Worm (Caenorhabditis elegans) whole organism, young adult: Measurements from ENCODE around the gene his-70.

Source experiments
- B0035.1 ChIP-seq: sonication (generic microtip); optimal IDR thresholded peaks from 2 replicates; lab custom pipeline; 2016; ENCODE audit warnings: missing genetic modification characterization, mild to moderate bottlenecking, missing compliant biosample characterization, missing genotype, missing genetic modification reagents
- B0336.3 ChIP-seq: fragments of 200-800 bp; sonication (Bioruptor generic); IDR thresholded peaks from 2 replicates; pipeline ENCODE4 v1.3.6; 2022; ENCODE audit warnings: missing genetic modification characterization, missing compliant biosample characterization
- C17E4.6 ChIP-seq: fragments of 200-800 bp; sonication (Bioruptor generic); IDR thresholded peaks from 2 replicates; pipeline ENCODE4 v1.3.6; 2022; ENCODE audit warnings: missing genetic modification reagents, missing genetic modification characterization, missing compliant biosample characterization
- F10E7.11 ChIP-seq: sonication (generic microtip); optimal IDR thresholded peaks from 2 replicates; lab custom pipeline; 2017; ENCODE audit warnings: mild to moderate bottlenecking, missing genetic modification characterization, moderate library complexity, missing compliant biosample characterization
- F33H1.4 ChIP-seq: fragments of 200-800 bp; sonication (Bioruptor generic); IDR thresholded peaks from 2 replicates; pipeline ENCODE4 v1.3.6; 2022; ENCODE audit warnings: missing genetic modification reagents, missing genetic modification characterization, missing compliant biosample characterization
- F37B4.10 ChIP-seq: fragments of 200-800 bp; sonication (Bioruptor generic); IDR thresholded peaks from 2 replicates; pipeline ENCODE4 v1.3.6; 2022; ENCODE audit warnings: missing genetic modification characterization, missing compliant biosample characterization
- F49E8.2 ChIP-seq: sonication (generic microtip); optimal IDR thresholded peaks from 3 replicates; lab custom pipeline; 2017; ENCODE audit warnings: missing genetic modification characterization, mild to moderate bottlenecking, missing compliant biosample characterization, antibody characterized with exemption, moderate library complexity; ENCODE audit not compliant: insufficient read depth
- F57A8.1 ChIP-seq: fragments of 200-800 bp; sonication (Bioruptor generic); optimal IDR thresholded peaks from 2 replicates; lab custom pipeline; 2018; ENCODE audit warnings: mild to moderate bottlenecking, missing genetic modification characterization, moderate library complexity, missing compliant biosample characterization
- F57C9.4 ChIP-seq: sonication (generic microtip); optimal IDR thresholded peaks from 2 replicates; lab custom pipeline; 2017; ENCODE audit warnings: mild to moderate bottlenecking, missing genetic modification characterization, missing compliant biosample characterization
- K12H6.12 ChIP-seq: fragments of 200-800 bp; sonication (Bioruptor generic); optimal IDR thresholded peaks from 2 replicates; lab custom pipeline; 2018; ENCODE audit warnings: mild to moderate bottlenecking, missing genetic modification characterization, missing compliant biosample characterization
- Y56A3A.18 ChIP-seq: fragments of 200-800 bp; sonication (Bioruptor generic); IDR thresholded peaks from 2 replicates; pipeline ENCODE4 v1.3.6; 2022; ENCODE audit warnings: missing genetic modification reagents, missing genetic modification characterization, missing compliant biosample characterization
- Y79H2A.3 ChIP-seq: fragments of 200-800 bp; sonication (Bioruptor generic); conservative IDR thresholded peaks from 2 replicates; pipeline ENCODE4 v1.3.6; 2022; ENCODE audit warnings: missing genetic modification reagents, missing genetic modification characterization, missing compliant biosample characterization
- ZK185.1 ChIP-seq: sonication (generic microtip); optimal IDR thresholded peaks from 2 replicates; lab custom pipeline; 2016; ENCODE audit warnings: mild to moderate bottlenecking, missing genetic modification characterization, missing compliant biosample characterization; ENCODE audit not compliant: poor library complexity, severe bottlenecking
- aptf-3 ChIP-seq: fragments of 200-800 bp; sonication (Bioruptor generic); IDR thresholded peaks from 2 replicates; pipeline ENCODE4 v1.3.6; 2022; ENCODE audit warnings: missing genetic modification characterization, missing compliant biosample characterization
- attf-5 ChIP-seq: fragments of 200-800 bp; sonication (Bioruptor generic); optimal IDR thresholded peaks from 2 replicates; lab custom pipeline; 2018; ENCODE audit warnings: mild to moderate bottlenecking, missing genetic modification characterization, missing compliant biosample characterization
- bed-2 ChIP-seq: fragments of 200-800 bp; sonication (Bioruptor generic); IDR thresholded peaks from 2 replicates; pipeline ENCODE4 v1.3.6; 2022; ENCODE audit warnings: missing genetic modification reagents, missing genetic modification characterization, missing compliant biosample characterization
- cebp-1 ChIP-seq, 2 experiments: fragments of 200-800 bp in 1 of 2; sonication (Bioruptor generic) in 1 of 2; sonication (generic microtip) in 1 of 2; IDR thresholded peaks in 1 of 2; optimal IDR thresholded peaks in 1 of 2; 2 replicates each; pipeline versions ENCODE4 v1.3.6 to Lab custom; 2017 to 2022; ENCODE audit warnings: missing compliant biosample characterization in 2 of 2, missing genetic modification characterization in 2 of 2, mild to moderate bottlenecking in 1 of 2, missing genetic modification reagents in 1 of 2, moderate library complexity in 1 of 2
- ceh-79 ChIP-seq: sonication (generic microtip); optimal IDR thresholded peaks from 2 replicates; lab custom pipeline; 2017; ENCODE audit warnings: mild to moderate bottlenecking, missing genetic modification characterization, missing compliant biosample characterization
- ceh-91 ChIP-seq: fragments of 200-800 bp; sonication (Bioruptor generic); IDR thresholded peaks from 2 replicates; pipeline ENCODE4 v1.3.6; 2022; ENCODE audit warnings: missing genetic modification reagents, missing genetic modification characterization, missing compliant biosample characterization
- dox-1 ChIP-seq: fragments of 200-800 bp; sonication (Bioruptor generic); IDR thresholded peaks from 2 replicates; pipeline ENCODE4 v1.3.6; 2022; ENCODE audit warnings: missing genetic modification reagents, missing genetic modification characterization, missing compliant biosample characterization
- efl-1 ChIP-seq: fragments of 150-350 bp; optimal IDR thresholded peaks from 2 replicates; lab custom pipeline; 2014; ENCODE audit warnings: missing biosample characterization, missing genetic modification reagents, missing genetic modification characterization
- egl-44 ChIP-seq: fragments of 200-800 bp; sonication (Bioruptor generic); IDR thresholded peaks from 2 replicates; pipeline ENCODE4 v1.3.6; 2022; ENCODE audit warnings: missing genetic modification reagents, missing genetic modification characterization, missing compliant biosample characterization
- egrh-3 ChIP-seq: fragments of 200-800 bp; sonication (Bioruptor generic); IDR thresholded peaks from 2 replicates; pipeline ENCODE4 v1.3.6; 2022; ENCODE audit warnings: missing genetic modification reagents, missing genetic modification characterization, missing compliant biosample characterization
- hlh-26 ChIP-seq: fragments of 200-800 bp; sonication (Bioruptor generic); conservative IDR thresholded peaks from 2 replicates; pipeline ENCODE4 v1.3.6; 2022; ENCODE audit warnings: missing genetic modification reagents, missing genetic modification characterization, missing compliant biosample characterization
- hmg-1.2 ChIP-seq: fragments of 200-800 bp; sonication (Bioruptor generic); IDR thresholded peaks from 2 replicates; pipeline ENCODE4 v1.3.6; 2022; ENCODE audit warnings: missing genetic modification reagents, missing genetic modification characterization, missing compliant biosample characterization
- hrde-1 ChIP-seq: sonication (generic microtip); optimal IDR thresholded peaks from 2 replicates; lab custom pipeline; 2016; ENCODE audit warnings: missing genetic modification characterization, mild to moderate bottlenecking, missing compliant biosample characterization, moderate library complexity, missing genotype, missing genetic modification reagents, borderline replicate concordance
- hsf-1 ChIP-seq: fragments of 200-800 bp; sonication (Bioruptor generic); IDR thresholded peaks from 2 replicates; pipeline ENCODE4 v1.3.6; 2022; ENCODE audit warnings: missing genetic modification reagents, missing genetic modification characterization, missing compliant biosample characterization
- lin-40 ChIP-seq: sonication (generic microtip); optimal IDR thresholded peaks from 2 replicates; lab custom pipeline; 2016; ENCODE audit warnings: missing genetic modification characterization, mild to moderate bottlenecking, missing compliant biosample characterization, missing genotype, missing genetic modification reagents
- lin-54 ChIP-seq: fragments of 200-800 bp; sonication (Bioruptor generic); optimal IDR thresholded peaks from 2 replicates; lab custom pipeline; 2018; ENCODE audit warnings: mild to moderate bottlenecking, missing genetic modification characterization, missing compliant biosample characterization
- mcd-1 ChIP-seq: fragments of 200-800 bp; sonication (Bioruptor generic); IDR thresholded peaks from 2 replicates; pipeline ENCODE4 v1.3.6; 2022; ENCODE audit warnings: missing genetic modification reagents, missing genetic modification characterization, missing compliant biosample characterization
- mes-4 ChIP-seq: sonication (generic microtip); optimal IDR thresholded peaks from 2 replicates; lab custom pipeline; 2016; ENCODE audit warnings: missing genotype, missing genetic modification characterization, missing compliant biosample characterization
- mxl-1 ChIP-seq: sonication (generic microtip); optimal IDR thresholded peaks from 2 replicates; lab custom pipeline; 2016; ENCODE audit warnings: missing genetic modification characterization, missing compliant biosample characterization
- nfya-2 ChIP-seq: fragments of 200-800 bp; sonication (Bioruptor generic); IDR thresholded peaks from 2 replicates; pipeline ENCODE4 v1.3.6; 2022; ENCODE audit warnings: missing genetic modification reagents, missing genetic modification characterization, missing compliant biosample characterization
- nhr-27 ChIP-seq: fragments of 200-800 bp; sonication (Bioruptor generic); optimal IDR thresholded peaks from 2 replicates; lab custom pipeline; 2018; ENCODE audit warnings: mild to moderate bottlenecking, missing genetic modification characterization, moderate library complexity, missing compliant biosample characterization
- nhr-80 ChIP-seq: sonication (generic microtip); optimal IDR thresholded peaks from 2 replicates; lab custom pipeline; 2016; ENCODE audit warnings: missing genetic modification characterization, missing compliant biosample characterization
- repo-1 ChIP-seq: sonication (generic microtip); optimal IDR thresholded peaks from 2 replicates; lab custom pipeline; 2017; ENCODE audit warnings: mild to moderate bottlenecking, missing genetic modification characterization, missing compliant biosample characterization
- sdz-38 ChIP-seq: sonication (generic microtip); optimal IDR thresholded peaks from 2 replicates; lab custom pipeline; 2016; ENCODE audit warnings: missing genotype, missing genetic modification characterization, missing compliant biosample characterization
- sptf-2 ChIP-seq: fragments of 200-800 bp; sonication (Bioruptor generic); optimal IDR thresholded peaks from 2 replicates; lab custom pipeline; 2018; ENCODE audit warnings: mild to moderate bottlenecking, missing genetic modification characterization, missing compliant biosample characterization
- tbx-9 ChIP-seq: sonication (generic microtip); optimal IDR thresholded peaks from 2 replicates; lab custom pipeline; 2016; ENCODE audit warnings: borderline replicate concordance, missing genetic modification characterization, inconsistent platforms, missing compliant biosample characterization
- tlf-1 ChIP-seq: fragments of 200-800 bp; sonication (Bioruptor generic); optimal IDR thresholded peaks from 2 replicates; lab custom pipeline; 2018; ENCODE audit warnings: mild to moderate bottlenecking, missing genetic modification characterization, missing compliant biosample characterization
- zfh-2 ChIP-seq: fragments of 200-800 bp; sonication (Bioruptor generic); conservative IDR thresholded peaks from 2 replicates; pipeline ENCODE4 v1.3.6; 2022; ENCODE audit warnings: missing genetic modification reagents, missing genetic modification characterization, missing compliant biosample characterization
- ztf-22 ChIP-seq: fragments of 200-800 bp; sonication (Bioruptor generic); optimal IDR thresholded peaks from 2 replicates; lab custom pipeline; 2018; ENCODE audit warnings: mild to moderate bottlenecking, missing genetic modification characterization, moderate library complexity, missing compliant biosample characterization
- ztf-26 ChIP-seq: sonication (generic microtip); optimal IDR thresholded peaks from 2 replicates; lab custom pipeline; 2017; ENCODE audit warnings: missing genetic modification characterization, missing compliant biosample characterization
- ztf-3 ChIP-seq: fragments of 200-800 bp; sonication (Bioruptor generic); optimal IDR thresholded peaks from 2 replicates; lab custom pipeline; 2018; ENCODE audit warnings: mild to moderate bottlenecking, missing genetic modification characterization, missing compliant biosample characterization

The his-70 gene

ce11 chrIII:4090773-4091172 is 30.9 kb upstream of the his-70 start, which contains the start of gene C03C10.2:
Gene C03C10.2 (plus strand): TSS chrIII:4091073.
- TF ChIP-seq ZK185.1 (tag; lab: Kevin White, UChicago): no peak
- TF ChIP-seq bed-2 (GFP tag; lab: Robert Waterston, UW): no peak
- TF ChIP-seq repo-1 (tag; lab: Kevin White, UChicago): no peak
- TF ChIP-seq Y79H2A.3 (GFP tag; lab: Robert Waterston, UW): no peak
- TF ChIP-seq aptf-3 (GFP tag; lab: Robert Waterston, UW): no peak
- no peak for TF ChIP-seq egrh-3 (GFP tag; lab: Robert Waterston, UW)
- TF ChIP-seq lin-54 (GFP tag; lab: Kevin White, UChicago): no peak

- TF ChIP-seq hrde-1 (tag; lab: Kevin White, UChicago) (no peak), cebp-1 (GFP tag; IDR thresholded peaks at IDR 0.05; lab: Robert Waterston, UW) (no peak), cebp-1 (tag; optimal IDR thresholded peaks at IDR 0.05; lab: Kevin White, UChicago) (peak; percentile 12), nhr-80 (tag; lab: Kevin White, UChicago) (peak; percentile 55), F49E8.2 (no peak)
- TF ChIP-seq, all 124 proteins: peak for 2
Measured at ce11 chrIII:4088338-4088918, 28.5 kb upstream of the his-70 start.

- TF ChIP-seq mxl-1 (tag; lab: Kevin White, UChicago) (no peak), tlf-1 (GFP tag; lab: Kevin White, UChicago) (no peak), attf-5 (GFP tag; lab: Kevin White, UChicago) (peak; percentile 94), F10E7.11 (tag; lab: Kevin White, UChicago) (no peak), dox-1 (GFP tag; lab: Robert Waterston, UW) (peak; percentile 64; the same call in 1 of the 2 replicates), C17E4.6 (GFP tag; lab: Robert Waterston, UW) (no peak), repo-1 (tag; lab: Kevin White, UChicago) (no peak), F57C9.4 (tag; lab: Kevin White, UChicago) (no peak), ceh-91 (GFP tag; lab: Robert Waterston, UW) (no peak), B0035.1 (no peak), mes-4 (no peak), zfh-2 (GFP tag; lab: Robert Waterston, UW) (peak; percentile 91), hrde-1 (tag; lab: Kevin White, UChicago) (no peak), sptf-2 (GFP tag; lab: Kevin White, UChicago) (no peak), mcd-1 (GFP tag; lab: Robert Waterston, UW) (peak; percentile 59), efl-1 (GFP tag; lab: Kevin White, UChicago) (peak; percentile 59), ceh-79 (tag; lab: Kevin White, UChicago) (no peak), lin-40 (tag; lab: Kevin White, UChicago) (peak; percentile 23), nfya-2 (GFP tag; lab: Robert Waterston, UW) (no peak), K12H6.12 (peak; percentile 73), ztf-22 (GFP tag; lab: Kevin White, UChicago) (no peak), F37B4.10 (GFP tag; lab: Robert Waterston, UW) (no peak), F33H1.4 (no peak), nhr-27 (tag; lab: Kevin White, UChicago) (no peak), egl-44 (GFP tag; lab: Robert Waterston, UW) (no peak), cebp-1 (GFP tag; IDR thresholded peaks at IDR 0.05; lab: Robert Waterston, UW) (peak; percentile 86), cebp-1 (tag; optimal IDR thresholded peaks at IDR 0.05; lab: Kevin White, UChicago) (peak; percentile 92), F57A8.1 (GFP tag; lab: Kevin White, UChicago) (no peak), ztf-26 (tag; lab: Kevin White, UChicago) (peak; percentile 41), ztf-3 (GFP tag; lab: Kevin White, UChicago) (no peak), sdz-38 (tag; lab: Kevin White, UChicago) (no peak), hmg-1.2 (peak; percentile 56), hlh-26 (no peak), B0336.3 (GFP tag; lab: Robert Waterston, UW) (peak; percentile 43; the same call in 1 of the 2 replicates), hsf-1 (GFP tag; lab: Robert Waterston, UW) (no peak), Y56A3A.18 (GFP tag; lab: Robert Waterston, UW) (no peak), tbx-9 (tag; lab: Kevin White, UChicago) (no peak)
Measured at ce11 chrIII:4087565-4087964, 27.6 kb upstream of the his-70 start.
